Worm (Caenorhabditis elegans) whole organism, late embryonic: ENCODE data around the gene gcy-21.

ENCODE experiments used
- C08G9.2 ChIP-seq: sonication (generic microtip); optimal IDR thresholded peaks from 2 replicates; lab custom pipeline; 2016; ENCODE audit warnings: mild to moderate bottlenecking, missing genetic modification characterization, moderate library complexity, missing compliant biosample characterization
- F13H6.1 ChIP-seq: sonication (generic microtip); optimal IDR thresholded peaks from 2 replicates; lab custom pipeline; 2016; ENCODE audit warnings: missing genetic modification characterization, missing compliant biosample characterization
- T23F11.4 ChIP-seq: fragments of 200-800 bp; sonication (Bioruptor generic); optimal IDR thresholded peaks from 2 replicates; lab custom pipeline; 2018; ENCODE audit warnings: mild to moderate bottlenecking, missing genetic modification characterization, missing compliant biosample characterization
- Y22D7AL.16 ChIP-seq: sonication (generic microtip); optimal IDR thresholded peaks from 2 replicates; lab custom pipeline; 2016; ENCODE audit warnings: missing genetic modification characterization, missing compliant biosample characterization
- ceh-22 ChIP-seq: sonication (generic microtip); optimal IDR thresholded peaks from 2 replicates; lab custom pipeline; 2017; ENCODE audit warnings: missing biosample characterization, missing genetic modification characterization
- ceh-30 ChIP-seq: fragments of 150-350 bp; optimal IDR thresholded peaks from 2 replicates; lab custom pipeline; 2014; ENCODE audit warnings: missing biosample characterization, missing genetic modification characterization
- ceh-34 ChIP-seq: sonication (generic microtip); optimal IDR thresholded peaks from 2 replicates; lab custom pipeline; 2016; ENCODE audit warnings: mild to moderate bottlenecking, missing genetic modification characterization, missing compliant biosample characterization
- ceh-6 ChIP-seq: fragments of 200-800 bp; sonication (Bioruptor generic); optimal IDR thresholded peaks from 2 replicates; lab custom pipeline; 2018; ENCODE audit warnings: mild to moderate bottlenecking, missing genetic modification characterization, missing compliant biosample characterization
- dve-1 ChIP-seq: sonication (generic microtip); optimal IDR thresholded peaks from 2 replicates; lab custom pipeline; 2017; ENCODE audit warnings: antibody characterized with exemption, mild to moderate bottlenecking, missing genetic modification characterization, missing compliant biosample characterization
- eyg-1 ChIP-seq: sonication (generic microtip); optimal IDR thresholded peaks from 2 replicates; lab custom pipeline; 2016; ENCODE audit warnings: missing genotype, missing genetic modification characterization, missing compliant biosample characterization
- madf-2 ChIP-seq: sonication (generic microtip); optimal IDR thresholded peaks from 2 replicates; lab custom pipeline; 2017; ENCODE audit warnings: missing genetic modification characterization, missing compliant biosample characterization
- nhr-11 ChIP-seq: fragments of 150-350 bp; optimal IDR thresholded peaks from 2 replicates; lab custom pipeline; 2014; ENCODE audit warnings: missing biosample characterization, missing genetic modification characterization
- pha-4 ChIP-seq: fragments of 150-350 bp; optimal IDR thresholded peaks from 2 replicates; lab custom pipeline; 2018; ENCODE audit warnings: missing biosample characterization, missing genetic modification reagents, missing genetic modification characterization
- sdc-2 ChIP-seq: sonication (generic microtip); optimal IDR thresholded peaks from 2 replicates; lab custom pipeline; 2016; ENCODE audit warnings: missing genotype, missing genetic modification characterization, missing compliant biosample characterization

DNA sequence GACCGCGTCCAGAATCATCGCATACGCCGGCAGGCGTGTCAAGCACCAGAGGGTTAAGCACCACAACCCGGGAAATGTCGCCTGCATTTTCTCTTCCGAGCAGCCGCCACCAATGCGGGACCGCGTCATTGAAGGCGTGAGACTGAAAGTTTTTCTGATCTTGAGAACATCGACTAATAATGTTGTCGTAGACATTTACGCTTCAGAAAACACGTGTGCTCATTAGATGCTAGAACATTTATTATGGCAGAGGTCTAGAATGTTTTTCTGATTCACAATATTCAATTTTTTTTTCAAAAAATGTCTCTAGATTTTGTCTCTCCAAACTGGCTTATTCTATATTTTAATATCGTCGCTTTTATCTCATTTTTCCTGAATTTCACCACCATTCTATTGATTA is 2.9 kb upstream of the gcy-21 start, which contains the start of gene sri-47:
- TF ChIP-seq sdc-2 (no peak), ceh-30 (tag; lab: Kevin White, UChicago) (no peak), dve-1 (tag; lab: Kevin White, UChicago) (no peak), madf-2 (tag; lab: Kevin White, UChicago) (no peak), ceh-6 (GFP tag; lab: Kevin White, UChicago) (no peak), ceh-22 (tag; lab: Kevin White, UChicago) (no peak), C08G9.2 (no peak), pha-4 (no peak), F13H6.1 (tag; lab: Kevin White, UChicago) (no peak), T23F11.4 (GFP tag; lab: Kevin White, UChicago) (no peak), nhr-11 (tag; lab: Kevin White, UChicago) (no peak), eyg-1 (tag; lab: Kevin White, UChicago) (no peak), Y22D7AL.16 (tag; lab: Kevin White, UChicago) (no peak), ceh-34 (tag; lab: Kevin White, UChicago) (no peak)
